Fruit fly (Drosophila melanogaster): ENCODE results near the gene yip7.

Gene yip7

DNA sequence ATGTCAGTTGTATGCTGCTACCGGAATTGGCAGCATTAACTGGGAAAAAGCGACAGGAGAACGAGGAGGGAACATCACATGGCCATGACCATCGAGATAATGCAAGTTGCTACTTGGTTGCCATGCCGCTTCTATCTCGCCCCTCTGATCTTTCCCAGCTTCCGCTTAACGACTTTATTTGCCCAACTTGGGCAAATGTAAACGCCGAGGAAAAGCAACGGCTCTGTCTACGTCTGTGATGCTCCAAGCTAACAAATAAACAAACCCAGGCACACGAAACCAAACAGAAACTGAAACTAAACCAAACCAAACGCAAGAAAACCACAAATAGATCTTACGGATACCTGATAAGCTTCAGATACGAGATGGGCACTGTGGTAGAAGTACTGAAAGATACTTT is 42.8 kb upstream of the yip7 start (continued):
- TF ChIP-seq CG3281 (GFP tag; optimal IDR thresholded peaks at IDR 0.05): no peak
- no peak for TF ChIP-seq CG10565 (GFP tag; optimal IDR thresholded peaks at IDR 0.05)
- no peak for TF ChIP-seq trem (tag; optimal IDR thresholded peaks at IDR 0.05)
- no peak for TF ChIP-seq CkIIα-i1 (GFP tag; IDR thresholded peaks at IDR 0.05)
- TF ChIP-seq pzg (GFP tag; optimal IDR thresholded peaks at IDR 0.05): no peak
- TF ChIP-seq CG4404 (GFP tag; IDR thresholded peaks at IDR 0.05): no peak
- TF ChIP-seq CG1602 (GFP tag; optimal IDR thresholded peaks at IDR 0.05): no peak
- no peak for TF ChIP-seq ash1 (GFP tag; optimal IDR thresholded peaks at IDR 0.05)
- no peak for TF ChIP-seq shn (GFP tag; optimal IDR thresholded peaks at IDR 0.05)
- TF ChIP-seq Asciz (GFP tag; optimal IDR thresholded peaks at IDR 0.05): peak; percentile 4
- no peak for TF ChIP-seq Trl (optimal IDR thresholded peaks at IDR 0.05)
- TF ChIP-seq Trl (GFP tag; optimal IDR thresholded peaks at IDR 0.05): no peak
- no peak for TF ChIP-seq caup (GFP tag; optimal IDR thresholded peaks at IDR 0.05; ENCODE audit: severe bottlenecking)
- TF ChIP-seq CG6689 (GFP tag; IDR thresholded peaks at IDR 0.05): no peak
- no peak for TF ChIP-seq CG4854 (GFP tag; optimal IDR thresholded peaks at IDR 0.05)
- TF ChIP-seq CG12299 (tag; optimal IDR thresholded peaks at IDR 0.05): no peak
- no peak for TF ChIP-seq CG15479 (GFP tag; optimal IDR thresholded peaks at IDR 0.05)
- no peak for TF ChIP-seq phol (tag; optimal IDR thresholded peaks at IDR 0.05)
- TF ChIP-seq tio (GFP tag; optimal IDR thresholded peaks at IDR 0.05): no peak
- peak; percentile 38 for TF ChIP-seq CG3407 (GFP tag; optimal IDR thresholded peaks at IDR 0.05)
- no peak for TF ChIP-seq wdn (GFP tag; IDR thresholded peaks at IDR 0.05)
- no peak for TF ChIP-seq NK7.1 (GFP tag; optimal IDR thresholded peaks at IDR 0.05)
- TF ChIP-seq CG18476 (GFP tag; optimal IDR thresholded peaks at IDR 0.05): no peak
- no peak for TF ChIP-seq onecut (GFP tag; IDR thresholded peaks at IDR 0.05)
- no peak for TF ChIP-seq grau (tag; optimal IDR thresholded peaks at IDR 0.05)
- no peak for TF ChIP-seq D19B (GFP tag; optimal IDR thresholded peaks at IDR 0.05)
- TF ChIP-seq CG5953 (GFP tag; IDR thresholded peaks at IDR 0.05): no peak
- TF ChIP-seq CG17829 (tag; optimal IDR thresholded peaks at IDR 0.05): no peak
- 0 out of 3 replicates have a peak, but pooled peaks have one; percentile 32 for TF ChIP-seq CG11456 (GFP tag; IDR thresholded peaks at IDR 0.05)
- TF ChIP-seq dan (GFP tag; IDR thresholded peaks at IDR 0.05): no peak
- no peak for TF ChIP-seq Poxn (GFP tag; IDR thresholded peaks at IDR 0.05)
- TF ChIP-seq pho (GFP tag; optimal IDR thresholded peaks at IDR 0.05): no peak
- no peak for TF ChIP-seq fd3F (GFP tag; optimal IDR thresholded peaks at IDR 0.05)
- no peak for TF ChIP-seq eve (GFP tag; optimal IDR thresholded peaks at IDR 0.05)
- no peak for TF ChIP-seq Ptx1 (GFP tag; IDR thresholded peaks at IDR 0.05)
- no peak for TF ChIP-seq sima (GFP tag; optimal IDR thresholded peaks at IDR 0.05)
- no peak for TF ChIP-seq sqz (GFP tag; optimal IDR thresholded peaks at IDR 0.05)
- TF ChIP-seq CG32772 (GFP tag; IDR thresholded peaks at IDR 0.05): no peak
- no peak for TF ChIP-seq repo (GFP tag; optimal IDR thresholded peaks at IDR 0.05)
- no peak for TF ChIP-seq CG8924 (tag; optimal IDR thresholded peaks at IDR 0.05)
- no peak for TF ChIP-seq CG17912 (GFP tag; optimal IDR thresholded peaks at IDR 0.05)
- TF ChIP-seq CG14050 (GFP tag; IDR thresholded peaks at IDR 0.05): no peak
- TF ChIP-seq CG15696 (tag; optimal IDR thresholded peaks at IDR 0.05): peak; percentile 3
- no peak for TF ChIP-seq lab (GFP tag; optimal IDR thresholded peaks at IDR 0.05)
- no peak for TF ChIP-seq p53 (GFP tag; optimal IDR thresholded peaks at IDR 0.05)
- TF ChIP-seq CG18764 (GFP tag; optimal IDR thresholded peaks at IDR 0.05): no peak
- TF ChIP-seq CG5180 (GFP tag; optimal IDR thresholded peaks at IDR 0.05): no peak
- TF ChIP-seq CG8290 (GFP tag; optimal IDR thresholded peaks at IDR 0.05): no peak
- TF ChIP-seq CG8290 (tag; optimal IDR thresholded peaks at IDR 0.05): no peak
- TF ChIP-seq btn (GFP tag; optimal IDR thresholded peaks at IDR 0.05): no peak
- no peak for TF ChIP-seq knrl (GFP tag; IDR thresholded peaks at IDR 0.05; ENCODE audit: partially characterized antibody)
- TF ChIP-seq nom (GFP tag; optimal IDR thresholded peaks at IDR 0.05): no peak
- TF ChIP-seq fd64A (GFP tag; optimal IDR thresholded peaks at IDR 0.05): peak; percentile 17
